Worm (Caenorhabditis elegans) whole organism, L1 larva: ENCODE results near the gene str-118.

ENCODE experiments used
- fos-1 ChIP-seq: fragments of 150-350 bp; optimal IDR thresholded peaks from 2 replicates; lab custom pipeline; 2014; ENCODE audit warnings: missing biosample characterization, missing genetic modification characterization
- nhr-28 ChIP-seq: fragments of 150-350 bp; optimal IDR thresholded peaks from 2 replicates; lab custom pipeline; 2014; ENCODE audit warnings: missing biosample characterization, missing genetic modification characterization

- TF ChIP-seq nhr-28 (tag; lab: Kevin White, UChicago) (no peak), fos-1 (tag; lab: Kevin White, UChicago) (no peak)
Observed at ce11 chrV:10011623-10012022, 40.3 kb upstream of the str-118 start, which contains the start of gene lea-1.
